Fruit fly (Drosophila melanogaster) whole organism, embryonic: Measurements from ENCODE around the gene CDase.

Source experiments
- Antp ChIP-seq: fragments of 200-800 bp; sonication (Bioruptor generic); optimal IDR thresholded peaks from 3 replicates; lab custom pipeline; 2016; ENCODE audit warnings: missing biosample characterization, missing genetic modification characterization
- CG2678 ChIP-seq: fragments of 200-800 bp; sonication (Bioruptor generic); optimal IDR thresholded peaks from 3 replicates; lab custom pipeline; 2019; ENCODE audit warnings: missing biosample characterization, mild to moderate bottlenecking, missing genetic modification characterization, moderate library complexity
- HLH54F ChIP-seq: fragments of 200-800 bp; sonication (Bioruptor generic); optimal IDR thresholded peaks from 3 replicates; lab custom pipeline; 2016; ENCODE audit warnings: missing biosample characterization, missing genetic modification characterization
- Lhr ChIP-seq: fragments of 200-800 bp; sonication (Bioruptor generic); optimal IDR thresholded peaks from 3 replicates; lab custom pipeline; 2017; ENCODE audit warnings: mild to moderate bottlenecking, missing biosample characterization, missing genetic modification reagents, missing genetic modification characterization
- cg ChIP-seq: fragments of 200-800 bp; sonication (Bioruptor generic); optimal IDR thresholded peaks from 3 replicates; lab custom pipeline; 2019; ENCODE audit warnings: missing biosample characterization, mild to moderate bottlenecking, missing genetic modification characterization, moderate library complexity
- kah ChIP-seq: fragments of 200-800 bp; sonication (Bioruptor generic); optimal IDR thresholded peaks from 2 replicates; lab custom pipeline; 2018; ENCODE audit warnings: missing biosample characterization, mild to moderate bottlenecking, missing genetic modification characterization
- lola ChIP-seq, 3 experiments: fragments of >200 bp in 2 of 3; fragments of 200-800 bp in 1 of 3; sonication (Bioruptor generic) in 1 of 3; optimal IDR thresholded peaks; 2 replicates each; lab custom pipeline; 2017 to 2019; ENCODE audit warnings: missing biosample characterization in 3 of 3, missing genetic modification characterization in 3 of 3, mild to moderate bottlenecking in 1 of 3, moderate library complexity in 1 of 3

- TF ChIP-seq kah (GFP tag; lab: Kevin White, UChicago) (no peak), Antp (no peak), CG2678 (tag; lab: Kevin White, UChicago) (no peak), lola (GFP tag; optimal IDR thresholded peaks at IDR 0.05; lab: Kevin White, UChicago) (no peak), HLH54F (GFP tag; lab: Kevin White, UChicago) (no peak), Lhr (GFP tag; lab: Kevin White, UChicago) (no peak), cg (no peak)
These were observed 27.8 kb upstream of the CDase start, which contains the start of gene CG15534 for dm6 chr3R:30431258-30432114.
